Fruit fly (Drosophila melanogaster): ENCODE measurements around the gene Alg12.

dm6 chr3R:9759360-9760191 is 3.3 kb downstream of the Alg12 start, which contains the start of gene Mpi:
- TF ChIP-seq rn (GFP tag; IDR thresholded peaks at IDR 0.05), result no peak
- no peak for TF ChIP-seq CG8159 (tag; optimal IDR thresholded peaks at IDR 0.05)
- TF ChIP-seq Ets98B (GFP tag; IDR thresholded peaks at IDR 0.05), result no peak
- no peak for TF ChIP-seq fd96Ca (GFP tag; IDR thresholded peaks at IDR 0.05)
- TF ChIP-seq CG13204 (GFP tag; optimal IDR thresholded peaks at IDR 0.05), result no peak

Measured in whole organism, pupa.